Fruit fly (Drosophila melanogaster) whole organism, embryonic: Measurements from ENCODE around the gene CG14196.
A peak's percentile ranks its signal among the peaks of the same experiment; 100 is the strongest.

Experiments
- Ada2b ChIP-seq: fragments of 200-800 bp; sonication (Bioruptor generic); IDR thresholded peaks from 2 replicates; pipeline ENCODE4 v1.3.6; 2022; ENCODE audit warnings: missing biosample characterization, missing genetic modification characterization
- B-H2 ChIP-seq: fragments of 200-800 bp; sonication (Bioruptor generic); optimal IDR thresholded peaks from 2 replicates; lab custom pipeline; 2018; ENCODE audit warnings: missing biosample characterization, mild to moderate bottlenecking, missing genetic modification characterization
- Bdp1 ChIP-seq: fragments of 200-800 bp; sonication (Bioruptor generic); optimal IDR thresholded peaks from 3 replicates; lab custom pipeline; 2016; ENCODE audit warnings: missing biosample characterization, missing genetic modification characterization
- CG10267 ChIP-seq: fragments of 200-800 bp; sonication (Bioruptor generic); optimal IDR thresholded peaks from 2 replicates; lab custom pipeline; 2018; ENCODE audit warnings: missing biosample characterization, mild to moderate bottlenecking, missing genetic modification characterization, moderate library complexity
- CG10366 ChIP-seq: fragments of 200-800 bp; sonication (Bioruptor generic); IDR thresholded peaks from 2 replicates; pipeline ENCODE4 v1.3.6; 2022; ENCODE audit warnings: missing biosample characterization, missing genetic modification characterization
- CG10654 ChIP-seq: fragments of 200-800 bp; sonication (Bioruptor generic); optimal IDR thresholded peaks from 2 replicates; lab custom pipeline; 2016; ENCODE audit warnings: missing biosample characterization, missing genetic modification characterization
- CG11504 ChIP-seq: fragments of 200-800 bp; sonication (Bioruptor generic); optimal IDR thresholded peaks from 3 replicates; lab custom pipeline; 2019; ENCODE audit warnings: missing biosample characterization, mild to moderate bottlenecking, missing genetic modification characterization, moderate library complexity
- CG12391 ChIP-seq: fragments of 200-800 bp; sonication (Bioruptor generic); optimal IDR thresholded peaks from 3 replicates; lab custom pipeline; 2018; ENCODE audit warnings: missing biosample characterization, mild to moderate bottlenecking, missing genetic modification characterization, moderate library complexity
- CG13424 ChIP-seq: fragments of 200-800 bp; sonication (Bioruptor generic); optimal IDR thresholded peaks from 2 replicates; lab custom pipeline; 2019; ENCODE audit warnings: missing biosample characterization, mild to moderate bottlenecking, missing genetic modification characterization, moderate library complexity
- CG13775 ChIP-seq: fragments of 200-800 bp; sonication (Bioruptor generic); optimal IDR thresholded peaks from 3 replicates; lab custom pipeline; 2017; ENCODE audit warnings: missing biosample characterization, mild to moderate bottlenecking, missing genetic modification characterization
- CG15073 ChIP-seq: fragments of 200-800 bp; sonication (Bioruptor generic); optimal IDR thresholded peaks from 2 replicates; lab custom pipeline; 2016; ENCODE audit warnings: missing biosample characterization, missing genetic modification characterization
- CG15479 ChIP-seq: fragments of 200-800 bp; sonication (Bioruptor generic); optimal IDR thresholded peaks from 3 replicates; lab custom pipeline; 2019; ENCODE audit warnings: missing biosample characterization, mild to moderate bottlenecking, missing genetic modification characterization, moderate library complexity
- CG16815 ChIP-seq: fragments of 200-800 bp; sonication (Bioruptor generic); optimal IDR thresholded peaks from 3 replicates; lab custom pipeline; 2017; ENCODE audit warnings: missing biosample characterization, mild to moderate bottlenecking, missing genetic modification characterization
- CG17829 ChIP-seq: fragments of 200-800 bp; optimal IDR thresholded peaks from 2 replicates; lab custom pipeline; 2019; ENCODE audit warnings: missing biosample characterization, mild to moderate bottlenecking, missing genetic modification characterization, moderate library complexity
- CG18476 ChIP-seq: fragments of 200-800 bp; sonication (Bioruptor generic); optimal IDR thresholded peaks from 2 replicates; lab custom pipeline; 2016; ENCODE audit warnings: missing biosample characterization, mild to moderate bottlenecking, missing genetic modification characterization
- CG30403 ChIP-seq: fragments of 200-800 bp; sonication (Bioruptor generic); optimal IDR thresholded peaks from 3 replicates; lab custom pipeline; 2016; ENCODE audit warnings: missing biosample characterization, missing genetic modification characterization
- CG3163 ChIP-seq: fragments of 200-800 bp; sonication (Bioruptor generic); optimal IDR thresholded peaks from 3 replicates; lab custom pipeline; 2016; ENCODE audit warnings: missing biosample characterization, missing genetic modification characterization
- CG32532 ChIP-seq: fragments of 200-800 bp; sonication (Bioruptor generic); IDR thresholded peaks from 2 replicates; pipeline ENCODE4 v1.3.6; 2022; ENCODE audit warnings: missing biosample characterization, missing genetic modification characterization
- CG32767 ChIP-seq: fragments of 200-800 bp; sonication (Bioruptor generic); IDR thresholded peaks from 2 replicates; pipeline ENCODE4 v1.3.6; 2022; ENCODE audit warnings: missing biosample characterization, missing genetic modification characterization
- CG6272 ChIP-seq: fragments of 200-800 bp; sonication (Bioruptor generic); IDR thresholded peaks from 2 replicates; pipeline ENCODE4 v1.3.6; 2022; ENCODE audit warnings: missing biosample characterization, missing genetic modification characterization
- CG6813 ChIP-seq: fragments of 200-800 bp; sonication (Bioruptor generic); optimal IDR thresholded peaks from 2 replicates; lab custom pipeline; 2017; ENCODE audit warnings: missing biosample characterization, missing genetic modification characterization, mild to moderate bottlenecking, moderate library complexity, missing genetic modification reagents
- CG6854 ChIP-seq: fragments of 200-800 bp; sonication (Bioruptor generic); optimal IDR thresholded peaks from 3 replicates; lab custom pipeline; 2017; ENCODE audit warnings: missing biosample characterization, mild to moderate bottlenecking, missing genetic modification characterization
- CG8765 ChIP-seq: fragments of 200-800 bp; sonication (Bioruptor generic); IDR thresholded peaks from 2 replicates; pipeline ENCODE4 v1.3.6; 2022; ENCODE audit warnings: missing biosample characterization, missing genetic modification characterization
- CG8944 ChIP-seq: fragments of 200-800 bp; sonication (Bioruptor generic); optimal IDR thresholded peaks from 3 replicates; lab custom pipeline; 2016; ENCODE audit warnings: missing biosample characterization, missing genetic modification characterization
- CG9437 ChIP-seq: fragments of 200-800 bp; sonication (Bioruptor generic); optimal IDR thresholded peaks from 2 replicates; lab custom pipeline; 2018; ENCODE audit warnings: missing biosample characterization, mild to moderate bottlenecking, missing genetic modification characterization
- Max ChIP-seq: fragments of 200-800 bp; sonication (Bioruptor generic); optimal IDR thresholded peaks from 2 replicates; lab custom pipeline; 2016; ENCODE audit warnings: missing biosample characterization, mild to moderate bottlenecking, missing genetic modification characterization
- Meics ChIP-seq: fragments of 200-800 bp; sonication (Bioruptor generic); optimal IDR thresholded peaks from 2 replicates; lab custom pipeline; 2017; ENCODE audit warnings: missing biosample characterization, mild to moderate bottlenecking, missing genetic modification characterization
- NC2β ChIP-seq: fragments of 200-800 bp; sonication (Bioruptor generic); optimal IDR thresholded peaks from 2 replicates; lab custom pipeline; 2016; ENCODE audit warnings: missing biosample characterization, missing genetic modification characterization
- Six4 ChIP-seq: fragments of 200-800 bp; sonication (Bioruptor generic); optimal IDR thresholded peaks from 2 replicates; lab custom pipeline; 2016; ENCODE audit warnings: missing biosample characterization, missing genetic modification characterization
- Sox102F ChIP-seq: fragments of 200-800 bp; sonication (Bioruptor generic); optimal IDR thresholded peaks from 2 replicates; lab custom pipeline; 2018; ENCODE audit warnings: missing biosample characterization, mild to moderate bottlenecking, missing genetic modification characterization, moderate library complexity
- Xbp1 ChIP-seq: fragments of 200-800 bp; sonication (Bioruptor generic); optimal IDR thresholded peaks from 3 replicates; lab custom pipeline; 2016; ENCODE audit warnings: missing biosample characterization, mild to moderate bottlenecking, missing genetic modification characterization
- cato ChIP-seq: fragments of 200-800 bp; sonication (Bioruptor generic); optimal IDR thresholded peaks from 2 replicates; lab custom pipeline; 2016; ENCODE audit warnings: missing biosample characterization, missing genetic modification characterization, borderline replicate concordance
- crc ChIP-seq: fragments of 200-800 bp; sonication (Bioruptor generic); optimal IDR thresholded peaks from 2 replicates; lab custom pipeline; 2016; ENCODE audit warnings: missing biosample characterization, missing genetic modification characterization
- dati ChIP-seq: fragments of 200-800 bp; sonication (Bioruptor generic); IDR thresholded peaks from 2 replicates; pipeline ENCODE4 v1.3.6; 2022; ENCODE audit warnings: missing biosample characterization, missing genetic modification characterization
- dmrt99B ChIP-seq: fragments of 200-800 bp; sonication (Bioruptor generic); optimal IDR thresholded peaks from 2 replicates; lab custom pipeline; 2018; ENCODE audit warnings: missing biosample characterization, mild to moderate bottlenecking, missing genetic modification characterization, moderate library complexity
- exex ChIP-seq: fragments of 200-800 bp; sonication (Bioruptor generic); optimal IDR thresholded peaks from 4 replicates; lab custom pipeline; 2018; ENCODE audit warnings: missing biosample characterization, mild to moderate bottlenecking, missing genetic modification characterization, moderate library complexity
- gem ChIP-seq: fragments of 200-800 bp; sonication (Bioruptor generic); optimal IDR thresholded peaks from 2 replicates; lab custom pipeline; 2019; ENCODE audit warnings: missing biosample characterization, mild to moderate bottlenecking, missing genetic modification characterization, moderate library complexity
- lab ChIP-seq: fragments of 200-800 bp; sonication (Bioruptor generic); optimal IDR thresholded peaks from 3 replicates; lab custom pipeline; 2017; ENCODE audit warnings: missing biosample characterization, missing genetic modification characterization, mild to moderate bottlenecking, moderate library complexity, missing genetic modification reagents
- lola ChIP-seq, 3 experiments: fragments of >200 bp in 2 of 3; fragments of 200-800 bp in 1 of 3; sonication (Bioruptor generic) in 1 of 3; optimal IDR thresholded peaks; 2 replicates each; lab custom pipeline; 2017 to 2019; ENCODE audit warnings: missing biosample characterization in 3 of 3, missing genetic modification characterization in 3 of 3, mild to moderate bottlenecking in 1 of 3, moderate library complexity in 1 of 3
- nmo ChIP-seq: fragments of 200-800 bp; sonication (Bioruptor generic); optimal IDR thresholded peaks from 2 replicates; lab custom pipeline; 2018; ENCODE audit warnings: missing biosample characterization, mild to moderate bottlenecking, missing genetic modification characterization, moderate library complexity
- pros ChIP-seq: fragments of 200-800 bp; sonication (Bioruptor generic); optimal IDR thresholded peaks from 3 replicates; lab custom pipeline; 2019; ENCODE audit warnings: missing biosample characterization, mild to moderate bottlenecking, missing genetic modification characterization, moderate library complexity
- row ChIP-seq: fragments of 200-800 bp; sonication (Bioruptor generic); IDR thresholded peaks from 3 replicates; pipeline ENCODE4 v1.3.6; 2022; ENCODE audit warnings: missing biosample characterization, missing genetic modification characterization
- sens ChIP-seq: fragments of 200-800 bp; sonication (Bioruptor generic); peaks from one replicate; lab custom pipeline; 2016; ENCODE audit warnings: missing biosample characterization, missing genetic modification characterization
- sima ChIP-seq: fragments of 200-800 bp; sonication (Bioruptor generic); optimal IDR thresholded peaks from 2 replicates; lab custom pipeline; 2016; ENCODE audit warnings: missing biosample characterization, missing genetic modification characterization
- so ChIP-seq: fragments of 200-800 bp; sonication (Bioruptor generic); IDR thresholded peaks from 3 replicates; pipeline ENCODE4 v1.3.6; 2022; ENCODE audit warnings: missing biosample characterization, missing genetic modification characterization
- sr ChIP-seq: fragments of 200-800 bp; sonication (Bioruptor generic); IDR thresholded peaks from 3 replicates; pipeline ENCODE4 v1.3.6; 2022; ENCODE audit warnings: missing biosample characterization, missing genetic modification characterization
- tin ChIP-seq: fragments of 200-800 bp; sonication (Bioruptor generic); optimal IDR thresholded peaks from 3 replicates; lab custom pipeline; 2016; ENCODE audit warnings: missing biosample characterization, missing genetic modification characterization
- vnd ChIP-seq: fragments of 200-800 bp; sonication (Bioruptor generic); IDR thresholded peaks from 3 replicates; pipeline ENCODE4 v1.3.6; 2022; ENCODE audit warnings: missing biosample characterization, missing genetic modification characterization; ENCODE audit not compliant: partially characterized antibody

CG14196 gene

DNA sequence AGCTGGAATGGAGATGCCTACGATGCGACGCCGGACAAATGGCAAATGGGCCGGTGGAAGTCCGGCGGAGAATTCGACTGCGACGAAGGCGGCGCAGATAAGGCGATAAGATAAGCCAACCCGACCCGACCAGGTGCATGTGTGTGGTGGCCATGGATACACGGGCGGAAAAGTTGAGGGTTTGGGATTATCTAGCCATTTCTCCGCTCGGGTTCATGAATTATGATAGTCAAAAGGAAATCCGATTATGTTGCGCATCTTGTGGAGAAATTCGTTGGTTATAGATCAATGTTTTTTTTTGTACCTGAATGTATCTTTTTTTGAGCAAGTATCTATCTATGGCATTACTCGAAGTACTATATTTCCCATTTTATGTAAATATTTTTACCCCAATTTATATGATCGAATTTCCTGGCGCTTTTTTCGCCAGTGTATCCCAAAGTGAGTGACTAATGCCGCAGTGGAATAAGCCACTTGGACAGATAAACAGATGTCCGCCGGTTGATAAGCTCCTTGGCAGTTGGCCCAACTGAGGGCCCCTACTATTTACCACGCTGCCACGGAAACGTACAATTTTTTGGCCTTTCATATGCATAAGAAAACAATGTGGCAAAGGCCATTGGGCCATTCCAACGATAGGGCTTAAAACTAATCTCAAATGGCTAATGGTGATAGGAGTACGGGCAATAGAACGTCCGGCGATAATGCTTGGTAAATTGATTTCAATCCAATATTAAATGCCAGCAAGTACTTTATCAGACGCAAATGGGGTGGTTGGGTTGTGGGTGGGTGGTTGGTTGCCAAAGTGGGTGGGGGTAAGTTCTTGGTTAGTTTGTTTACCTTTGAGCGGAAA is 5.8 kb upstream of the CG14196 start, which contains the start of gene CG7992 (continued):
- TF ChIP-seq tin (GFP tag; lab: Kevin White, UChicago) (peak; percentile 43), CG8765 (GFP tag; lab: Robert Waterston, UW) (no peak), CG15479 (GFP tag; lab: Kevin White, UChicago) (peak; percentile 40), crc (GFP tag; lab: Kevin White, UChicago) (peak; percentile 51), B-H2 (GFP tag; lab: Kevin White, UChicago) (peak; percentile 16), exex (tag; lab: Kevin White, UChicago) (peak; percentile 99), CG17829 (tag; lab: Kevin White, UChicago) (peak; percentile 2), CG32532 (peak; percentile 18; the same call in 1 of the 2 replicates), sens (GFP tag; lab: Kevin White, UChicago) (peak; percentile 89), CG13424 (tag; lab: Kevin White, UChicago) (peak; percentile 60), CG15073 (GFP tag; lab: Kevin White, UChicago) (no peak), so (peak; percentile 52; the same call in 1 of the 3 replicates), dati (GFP tag; lab: Robert Waterston, UW) (no peak), dmrt99B (tag; lab: Kevin White, UChicago) (peak; percentile 73), Meics (GFP tag; lab: Kevin White, UChicago) (peak; percentile 71), CG13775 (GFP tag; lab: Kevin White, UChicago) (peak; percentile 51), CG30403 (GFP tag; lab: Kevin White, UChicago) (peak; percentile 70), CG12391 (tag; lab: Kevin White, UChicago) (peak; percentile 55), Xbp1 (peak; percentile 54), Bdp1 (peak; percentile 23), sr (GFP tag; lab: Robert Waterston, UW) (no peak), row (GFP tag; lab: Robert Waterston, UW) (peak; percentile 81), CG8944 (GFP tag; lab: Kevin White, UChicago) (peak; percentile 40), gem (peak; percentile 79), cato (no peak), CG6272 (GFP tag; lab: Robert Waterston, UW) (no peak), nmo (GFP tag; lab: Kevin White, UChicago) (peak; percentile 66), CG10366 (GFP tag; lab: Robert Waterston, UW) (peak; percentile 23; the same call in 1 of the 2 replicates), CG18476 (peak; percentile 31), CG9437 (GFP tag; lab: Kevin White, UChicago) (no peak), sima (no peak), vnd (no peak), Ada2b (GFP tag; lab: Robert Waterston, UW) (peak; percentile 62), lola (GFP tag; optimal IDR thresholded peaks at IDR 0.05; lab: Kevin White, UChicago) (peak in 1 of 3 experiments; percentile 20), CG6854 (GFP tag; lab: Kevin White, UChicago) (peak; percentile 47), CG16815 (peak; percentile 36), CG3163 (GFP tag; lab: Kevin White, UChicago) (peak; percentile 34), Max (GFP tag; lab: Kevin White, UChicago) (peak; percentile 26), CG6813 (GFP tag; lab: Kevin White, UChicago) (peak; percentile 16), Six4 (GFP tag; lab: Kevin White, UChicago) (no peak), CG10267 (peak; percentile 25), CG10654 (GFP tag; lab: Kevin White, UChicago) (peak; percentile 21), lab (GFP tag; lab: Kevin White, UChicago) (peak; percentile 77), NC2β (GFP tag; lab: Kevin White, UChicago) (no peak), pros (GFP tag; lab: Kevin White, UChicago) (peak; percentile 40), CG32767 (GFP tag; lab: Robert Waterston, UW) (peak; percentile 56; the same call in 1 of the 2 replicates), Sox102F (peak; percentile 58), CG11504 (tag; lab: Kevin White, UChicago) (peak; percentile 69)
